Worm (Caenorhabditis elegans): ENCODE data around the gene Y94H6A.2.

The Y94H6A.2 gene

DNA sequence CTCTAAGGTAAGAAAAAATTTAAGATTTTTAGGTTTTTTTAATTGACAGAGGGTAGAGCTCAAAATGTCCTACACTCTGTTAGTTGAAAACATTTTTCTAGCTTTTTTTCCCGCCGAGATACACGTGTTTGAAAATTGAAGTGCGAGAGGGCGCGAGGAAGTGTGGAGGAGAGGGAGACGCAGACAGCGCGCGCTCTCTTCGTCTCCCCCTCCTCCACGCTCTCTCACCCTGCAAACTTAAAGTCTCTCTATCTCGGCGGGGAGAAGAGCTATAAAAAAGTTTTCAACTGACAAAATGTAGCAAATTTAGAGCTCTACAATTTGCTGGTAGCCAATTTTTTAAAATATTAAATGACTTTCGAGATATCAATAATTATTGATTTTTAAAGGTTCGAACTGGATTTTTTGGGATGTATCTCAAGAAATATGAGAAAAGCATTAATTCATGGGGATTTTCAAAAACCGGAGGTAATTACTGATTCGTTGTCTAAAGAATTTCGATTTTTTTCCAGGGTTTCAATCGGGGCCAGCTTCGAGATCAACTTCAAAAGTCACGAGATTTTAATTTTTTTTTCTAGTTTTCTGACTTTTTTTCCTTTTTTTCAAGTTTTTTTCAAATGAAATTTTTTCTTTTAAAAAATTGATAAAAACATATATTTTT lies 35.1 kb downstream of the Y94H6A.2 start:
- TF ChIP-seq ref-1 (GFP tag; conservative IDR thresholded peaks at IDR 0.05) (no peak), tab-1 (GFP tag; IDR thresholded peaks at IDR 0.05) (no peak), ztf-23 (GFP tag; IDR thresholded peaks at IDR 0.05) (no peak), klf-2 (GFP tag; conservative IDR thresholded peaks at IDR 0.05) (no peak), cog-1 (tag; optimal IDR thresholded peaks at IDR 0.05) (no peak), T22C8.4 (GFP tag; IDR thresholded peaks at IDR 0.05) (no peak), med-1 (GFP tag; optimal IDR thresholded peaks at IDR 0.05; ENCODE audit: insufficient read depth) (no peak), ztf-29 (GFP tag; IDR thresholded peaks at IDR 0.05) (no peak), flt-1 (GFP tag; IDR thresholded peaks at IDR 0.05) (no peak)

DNA sequence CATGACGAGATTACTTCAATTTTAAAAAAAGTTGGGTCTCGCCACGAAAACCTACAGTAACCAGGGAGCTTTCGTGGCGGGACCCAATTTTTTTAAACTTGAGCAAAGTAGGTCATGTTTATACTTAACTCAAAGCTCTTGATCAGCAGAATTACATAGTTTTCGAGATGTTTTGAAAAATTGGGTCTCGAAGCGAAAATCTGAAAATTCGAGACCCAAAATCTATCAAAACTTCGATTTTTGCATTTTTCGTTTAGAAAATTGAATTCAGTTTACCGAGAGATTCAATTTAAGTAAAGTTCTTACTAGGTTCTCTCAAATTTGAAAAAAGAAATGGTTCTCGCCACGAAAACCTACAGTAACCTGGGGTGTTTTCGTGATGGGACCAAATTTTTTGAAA lies 40.0 kb downstream of the Y94H6A.2 start:
- no peak for TF ChIP-seq med-1 (GFP tag; optimal IDR thresholded peaks at IDR 0.05; ENCODE audit: insufficient read depth)
- no peak for TF ChIP-seq T22C8.4 (GFP tag; IDR thresholded peaks at IDR 0.05)
- no peak for TF ChIP-seq klf-2 (GFP tag; conservative IDR thresholded peaks at IDR 0.05)
- no peak for TF ChIP-seq ztf-29 (GFP tag; IDR thresholded peaks at IDR 0.05)
- no peak for TF ChIP-seq cog-1 (tag; optimal IDR thresholded peaks at IDR 0.05)

DNA sequence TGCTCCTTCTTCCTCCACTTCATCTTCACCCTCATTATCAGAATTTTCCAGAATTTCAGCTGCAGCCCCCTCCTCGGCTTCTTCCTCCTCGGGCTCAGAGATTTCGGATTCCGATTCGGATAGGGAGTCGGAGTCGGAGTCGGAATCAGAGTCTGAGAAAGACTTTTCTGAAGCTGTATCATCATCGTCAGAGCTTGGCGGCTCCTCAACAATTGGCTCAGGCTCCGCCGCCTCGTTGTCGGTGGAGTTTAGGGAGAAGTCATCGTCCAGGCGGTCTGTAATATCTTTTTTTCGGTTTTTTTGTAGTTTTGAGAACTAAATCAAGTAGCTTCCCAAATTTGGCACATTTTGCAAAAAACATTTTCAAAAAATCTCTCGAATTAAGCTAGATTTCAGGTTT lies 40.7 kb downstream of the Y94H6A.2 start:
- TF ChIP-seq ref-1 (GFP tag; conservative IDR thresholded peaks at IDR 0.05) (no peak), T22C8.4 (GFP tag; IDR thresholded peaks at IDR 0.05) (no peak), ztf-23 (GFP tag; IDR thresholded peaks at IDR 0.05) (no peak), med-1 (GFP tag; optimal IDR thresholded peaks at IDR 0.05; ENCODE audit: insufficient read depth) (no peak), cog-1 (tag; optimal IDR thresholded peaks at IDR 0.05) (no peak), klf-2 (GFP tag; conservative IDR thresholded peaks at IDR 0.05) (no peak), ztf-29 (GFP tag; IDR thresholded peaks at IDR 0.05) (no peak), tab-1 (GFP tag; IDR thresholded peaks at IDR 0.05) (no peak), flt-1 (GFP tag; IDR thresholded peaks at IDR 0.05) (no peak)

DNA sequence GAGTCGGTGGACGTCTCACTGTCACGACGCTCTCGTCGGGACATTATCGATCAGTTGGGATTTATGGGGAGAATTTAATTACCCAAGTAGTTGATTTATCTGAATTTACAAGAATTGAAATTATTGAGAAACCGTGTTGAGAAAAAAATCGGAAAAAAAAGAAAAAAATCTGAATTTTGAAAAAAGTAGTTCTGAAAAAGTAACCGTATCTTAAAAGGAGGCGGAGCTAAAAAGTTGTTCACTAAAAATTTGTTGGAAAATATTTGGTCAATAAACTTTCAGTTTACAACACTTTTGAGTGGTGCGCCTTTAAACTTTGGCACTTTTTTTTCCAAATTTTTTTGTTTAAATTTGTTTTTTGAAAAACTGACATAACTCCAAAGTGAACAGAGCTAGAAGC lies 41.6 kb downstream of the Y94H6A.2 start, which contains the start of gene Y54G2A.11:
Y54G2A.11 (minus strand) TSS at position 101 of the 400 bp plus-strand sequence.
- TF ChIP-seq ref-1 (GFP tag; conservative IDR thresholded peaks at IDR 0.05), result no peak
- no peak for TF ChIP-seq tab-1 (GFP tag; IDR thresholded peaks at IDR 0.05)
- no peak for TF ChIP-seq T22C8.4 (GFP tag; IDR thresholded peaks at IDR 0.05)
- TF ChIP-seq flt-1 (GFP tag; IDR thresholded peaks at IDR 0.05), result no peak
- TF ChIP-seq cog-1 (tag; optimal IDR thresholded peaks at IDR 0.05), result no peak

DNA sequence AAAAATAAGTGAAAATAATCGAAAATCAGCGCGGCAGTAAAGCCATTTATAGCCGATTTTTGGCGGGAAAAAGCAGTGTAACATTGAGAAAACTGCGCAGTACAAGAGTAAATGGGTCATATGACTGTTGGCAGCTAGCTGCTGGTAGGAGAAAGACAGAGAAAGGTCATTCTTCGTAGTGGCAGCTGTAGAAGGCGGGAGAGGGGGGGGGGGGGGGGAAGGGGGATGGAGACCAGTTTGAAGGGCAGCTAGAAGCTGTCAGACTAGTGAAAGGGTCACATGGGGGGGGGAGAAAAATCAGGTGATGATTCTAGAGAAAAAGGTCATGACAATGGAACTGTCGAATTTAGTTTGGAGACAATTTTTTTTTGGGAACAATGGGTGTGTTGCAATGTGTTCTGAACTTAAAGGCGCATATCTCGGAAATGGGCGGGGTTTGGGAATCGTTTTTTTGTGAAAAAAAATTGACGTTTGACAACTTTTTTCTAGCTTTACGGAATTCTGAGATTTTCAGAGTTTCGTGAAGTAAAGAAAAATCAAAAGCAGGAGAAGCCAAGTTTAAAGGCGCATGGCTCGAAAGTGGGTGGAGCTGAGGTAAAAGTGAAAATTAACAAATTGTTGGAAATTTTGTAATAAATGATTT lies 42.2 kb downstream of the Y94H6A.2 start:
- no peak for TF ChIP-seq ztf-29 (GFP tag; IDR thresholded peaks at IDR 0.05)
- TF ChIP-seq klf-2 (GFP tag; conservative IDR thresholded peaks at IDR 0.05), result no peak
- no peak for TF ChIP-seq cog-1 (tag; optimal IDR thresholded peaks at IDR 0.05)
- no peak for TF ChIP-seq med-1 (GFP tag; optimal IDR thresholded peaks at IDR 0.05; ENCODE audit: insufficient read depth)
- no peak for TF ChIP-seq flt-1 (GFP tag; IDR thresholded peaks at IDR 0.05)
- no peak for TF ChIP-seq ztf-23 (GFP tag; IDR thresholded peaks at IDR 0.05)
- no peak for TF ChIP-seq tab-1 (GFP tag; IDR thresholded peaks at IDR 0.05)
- no peak for TF ChIP-seq ref-1 (GFP tag; conservative IDR thresholded peaks at IDR 0.05)
- no peak for TF ChIP-seq T22C8.4 (GFP tag; IDR thresholded peaks at IDR 0.05)

DNA sequence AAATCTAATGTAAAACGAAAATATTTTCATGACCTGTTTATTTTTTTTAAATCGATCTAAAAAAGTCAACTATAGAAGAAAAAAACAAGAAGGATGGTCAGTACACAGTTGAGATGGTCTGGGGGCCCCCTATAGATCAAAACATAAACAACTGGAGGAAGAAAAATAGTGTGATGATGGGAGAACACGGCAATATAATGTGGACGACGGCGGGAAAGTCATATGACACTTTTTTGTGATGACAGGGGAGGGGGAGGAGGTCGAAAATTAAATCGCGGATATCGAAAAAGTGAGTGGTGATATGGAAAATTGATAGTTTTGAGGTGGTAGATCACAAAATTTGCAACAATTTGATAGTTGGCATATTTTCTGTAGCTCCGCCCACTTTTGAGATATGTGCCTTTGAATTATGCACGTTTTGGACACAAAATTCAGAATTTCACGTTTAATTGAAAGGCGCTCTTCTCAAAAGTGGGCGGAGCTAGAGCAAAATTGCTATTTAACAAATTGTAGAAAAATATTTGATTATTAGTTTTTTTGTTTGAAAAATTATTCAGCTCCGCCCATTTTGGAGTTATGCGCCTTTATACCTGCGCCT lies 43.4 kb downstream of the Y94H6A.2 start:
- no peak for TF ChIP-seq klf-2 (GFP tag; conservative IDR thresholded peaks at IDR 0.05)
- no peak for TF ChIP-seq flt-1 (GFP tag; IDR thresholded peaks at IDR 0.05)
- no peak for TF ChIP-seq med-1 (GFP tag; optimal IDR thresholded peaks at IDR 0.05; ENCODE audit: insufficient read depth)
- no peak for TF ChIP-seq tab-1 (GFP tag; IDR thresholded peaks at IDR 0.05)
- TF ChIP-seq ztf-23 (GFP tag; IDR thresholded peaks at IDR 0.05), result no peak
- no peak for TF ChIP-seq T22C8.4 (GFP tag; IDR thresholded peaks at IDR 0.05)
- TF ChIP-seq cog-1 (tag; optimal IDR thresholded peaks at IDR 0.05), result no peak
- TF ChIP-seq ref-1 (GFP tag; conservative IDR thresholded peaks at IDR 0.05), result no peak
- TF ChIP-seq ztf-29 (GFP tag; IDR thresholded peaks at IDR 0.05), result no peak

DNA sequence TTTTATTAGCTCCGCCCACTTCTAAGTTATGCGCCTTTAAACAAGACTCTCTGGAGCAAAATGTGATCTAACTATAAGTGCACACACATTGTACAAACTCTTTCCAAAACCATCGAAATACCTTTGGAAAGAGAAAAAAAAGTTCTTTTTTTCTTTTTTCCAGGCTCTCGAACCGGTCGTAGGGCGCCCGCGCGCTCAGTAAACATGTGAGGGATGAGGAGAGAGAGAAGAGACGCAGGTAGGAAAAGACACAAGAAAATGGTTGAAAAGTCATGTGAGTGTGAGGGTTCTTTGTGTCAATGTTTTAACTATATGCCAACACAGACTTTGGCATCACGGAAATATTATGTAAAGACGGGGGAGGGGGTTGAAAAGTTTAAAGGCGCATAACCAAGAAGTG lies 44.4 kb downstream of the Y94H6A.2 start:
- TF ChIP-seq cog-1 (tag; optimal IDR thresholded peaks at IDR 0.05) (no peak), flt-1 (GFP tag; IDR thresholded peaks at IDR 0.05) (0 out of 2 replicates have a peak, but pooled peaks have one; percentile 6), klf-2 (GFP tag; conservative IDR thresholded peaks at IDR 0.05) (no peak), ztf-29 (GFP tag; IDR thresholded peaks at IDR 0.05) (no peak), T22C8.4 (GFP tag; IDR thresholded peaks at IDR 0.05) (no peak), ztf-23 (GFP tag; IDR thresholded peaks at IDR 0.05) (peak; percentile 56; the same call in 1 of the 2 replicates), med-1 (GFP tag; optimal IDR thresholded peaks at IDR 0.05; ENCODE audit: insufficient read depth) (no peak), ref-1 (GFP tag; conservative IDR thresholded peaks at IDR 0.05) (no peak), tab-1 (GFP tag; IDR thresholded peaks at IDR 0.05) (no peak)

DNA sequence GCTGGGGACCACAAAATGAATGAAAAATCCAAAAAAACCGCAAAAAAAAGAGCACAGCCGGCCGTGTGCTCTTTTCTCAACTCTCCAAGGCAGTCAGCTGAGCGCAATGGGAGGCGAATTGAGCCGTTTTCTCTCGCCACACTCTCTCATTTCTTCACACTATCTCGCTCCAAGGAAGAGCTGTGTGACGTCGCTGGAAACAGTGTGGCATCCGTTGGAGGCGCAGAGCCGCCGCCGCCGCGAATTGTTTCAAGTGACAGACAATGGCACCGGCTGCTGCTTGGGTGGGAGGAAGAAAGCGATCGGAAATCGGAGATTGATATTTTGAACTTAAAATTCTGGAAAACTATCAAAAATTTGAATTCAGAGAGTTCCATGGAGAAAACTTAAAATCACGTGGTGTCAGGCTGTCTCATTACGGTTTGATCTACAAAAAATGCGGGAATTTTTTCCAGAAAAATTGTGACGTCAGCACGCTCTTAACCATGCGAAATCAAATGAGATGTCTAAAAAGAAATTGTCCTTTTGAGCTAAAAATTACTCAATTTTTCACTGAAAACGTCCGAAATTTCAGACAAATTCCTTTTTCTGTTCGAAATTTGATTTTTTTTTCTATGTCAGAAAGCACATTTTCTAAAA lies 46.0 kb downstream of the Y94H6A.2 start:
- TF ChIP-seq T22C8.4 (GFP tag; IDR thresholded peaks at IDR 0.05) (no peak), tab-1 (GFP tag; IDR thresholded peaks at IDR 0.05) (no peak), flt-1 (GFP tag; IDR thresholded peaks at IDR 0.05) (no peak), ztf-23 (GFP tag; IDR thresholded peaks at IDR 0.05) (no peak), med-1 (GFP tag; optimal IDR thresholded peaks at IDR 0.05; ENCODE audit: insufficient read depth) (no peak), klf-2 (GFP tag; conservative IDR thresholded peaks at IDR 0.05) (no peak), ref-1 (GFP tag; conservative IDR thresholded peaks at IDR 0.05) (no peak), cog-1 (tag; optimal IDR thresholded peaks at IDR 0.05) (no peak), ztf-29 (GFP tag; IDR thresholded peaks at IDR 0.05) (no peak)

DNA sequence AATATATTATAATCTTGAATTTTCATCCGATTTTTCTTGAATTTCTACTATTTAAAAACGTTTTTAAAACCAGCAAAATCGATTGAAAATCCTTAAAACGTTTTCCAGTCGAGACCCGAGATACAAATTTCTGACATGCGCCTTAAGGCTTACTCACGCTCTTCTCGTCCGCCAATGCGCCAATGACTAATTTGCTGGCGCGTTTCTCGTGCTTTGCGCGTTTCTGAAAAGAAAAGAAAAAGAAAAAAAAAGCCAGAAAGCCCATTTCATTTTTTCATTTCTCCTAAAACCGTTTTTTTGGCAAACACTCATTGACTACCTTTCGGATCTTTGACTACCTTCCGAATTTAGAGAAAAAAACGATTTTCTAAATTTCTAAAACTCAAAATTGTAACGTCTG lies 46.6 kb downstream of the Y94H6A.2 start:
- TF ChIP-seq ref-1 (GFP tag; conservative IDR thresholded peaks at IDR 0.05), result no peak
- TF ChIP-seq tab-1 (GFP tag; IDR thresholded peaks at IDR 0.05), result no peak
- no peak for TF ChIP-seq cog-1 (tag; optimal IDR thresholded peaks at IDR 0.05)
- TF ChIP-seq med-1 (GFP tag; optimal IDR thresholded peaks at IDR 0.05; ENCODE audit: insufficient read depth), result no peak
- TF ChIP-seq ztf-29 (GFP tag; IDR thresholded peaks at IDR 0.05), result no peak
- no peak for TF ChIP-seq ztf-23 (GFP tag; IDR thresholded peaks at IDR 0.05)
- TF ChIP-seq klf-2 (GFP tag; conservative IDR thresholded peaks at IDR 0.05), result no peak
- TF ChIP-seq flt-1 (GFP tag; IDR thresholded peaks at IDR 0.05), result no peak
- no peak for TF ChIP-seq T22C8.4 (GFP tag; IDR thresholded peaks at IDR 0.05)

Data from whole organism, midembryonic.